Worm (Caenorhabditis elegans) whole organism, early embryonic: ENCODE results near the gene aip-1.

ENCODE experiments used
- B0310.2 ChIP-seq: sonication (generic microtip); optimal IDR thresholded peaks from 2 replicates; lab custom pipeline; 2016; ENCODE audit warnings: mild to moderate bottlenecking, missing genetic modification characterization, missing compliant biosample characterization
- F13C5.2 ChIP-seq: sonication (generic microtip); optimal IDR thresholded peaks from 2 replicates; lab custom pipeline; 2017; ENCODE audit warnings: mild to moderate bottlenecking, missing genetic modification characterization, inconsistent platforms, missing compliant biosample characterization
- ama-1 ChIP-seq: fragments of 150-350 bp; optimal IDR thresholded peaks from 2 replicates; lab custom pipeline; 2014
- ceh-36 ChIP-seq: sonication (generic microtip); optimal IDR thresholded peaks from 2 replicates; lab custom pipeline; 2016; ENCODE audit warnings: missing genetic modification characterization, inconsistent platforms, missing compliant biosample characterization
- flt-1 ChIP-seq: fragments of 200-800 bp; sonication (Bioruptor generic); IDR thresholded peaks from 2 replicates; pipeline ENCODE4 v1.3.6; 2022; ENCODE audit warnings: missing genetic modification characterization, missing compliant biosample characterization
- hmbx-1 ChIP-seq: sonication (generic microtip); optimal IDR thresholded peaks from 2 replicates; lab custom pipeline; 2016; ENCODE audit warnings: mild to moderate bottlenecking, missing genetic modification characterization, missing compliant biosample characterization
- hmg-4 ChIP-seq: fragments of 200-800 bp; sonication (Bioruptor generic); optimal IDR thresholded peaks from 2 replicates; lab custom pipeline; 2018; ENCODE audit warnings: mild to moderate bottlenecking, missing genetic modification characterization, missing compliant biosample characterization
- scrt-1 ChIP-seq: fragments of 200-800 bp; sonication (Bioruptor generic); IDR thresholded peaks from 2 replicates; pipeline ENCODE4 v1.3.6; 2022; ENCODE audit warnings: missing genetic modification characterization, missing compliant biosample characterization
- sea-1 ChIP-seq: fragments of 200-800 bp; sonication (Bioruptor generic); conservative IDR thresholded peaks from 2 replicates; pipeline ENCODE4 v1.3.6; 2022; ENCODE audit warnings: missing genetic modification characterization, missing compliant biosample characterization
- tra-4 ChIP-seq: sonication (generic microtip); optimal IDR thresholded peaks from 2 replicates; lab custom pipeline; 2017; ENCODE audit warnings: missing genetic modification characterization, missing compliant biosample characterization

- TF ChIP-seq hmbx-1 (tag; lab: Kevin White, UChicago) = no peak
- TF ChIP-seq F13C5.2 (tag; lab: Kevin White, UChicago) = no peak
- TF ChIP-seq scrt-1 (GFP tag; lab: Robert Waterston, UW) = peak; percentile 38; the same call in 1 of the 2 replicates
- TF ChIP-seq flt-1 (GFP tag; lab: Robert Waterston, UW) = no peak; the same call in 1 of the 2 replicates
- TF ChIP-seq sea-1 = no peak
- TF ChIP-seq ama-1 (lab: Kevin White, UChicago) = no peak
- TF ChIP-seq ceh-36 (tag; lab: Kevin White, UChicago) = no peak
- TF ChIP-seq B0310.2 = no peak
- TF ChIP-seq tra-4 = no peak
- no peak for TF ChIP-seq hmg-4 (GFP tag; lab: Kevin White, UChicago)
These were observed 706 bp upstream of the aip-1 start for ce11 chrV:14011427-14011826.
